Worm (Caenorhabditis elegans) whole organism, L1 larva: Measurements from ENCODE around the gene unc-39.

Experiments
- elt-3 ChIP-seq, 6 experiments: fragments of 150-350 bp in 1 of 6; sonication (generic microtip); optimal IDR thresholded peaks; 2 replicates each; lab custom pipeline; 2017 to 2018; ENCODE audit warnings: missing biosample characterization in 6 of 6, missing genetic modification characterization in 6 of 6, inconsistent platforms in 1 of 6
- fkh-10 ChIP-seq: sonication (generic microtip); optimal IDR thresholded peaks from 2 replicates; lab custom pipeline; 2017; ENCODE audit warnings: missing biosample characterization, missing genetic modification reagents, missing genetic modification characterization
- lsy-2 ChIP-seq, 2 experiments: fragments of 150-350 bp; optimal IDR thresholded peaks; 2 replicates each; lab custom pipeline; 2014; ENCODE audit warnings: missing biosample characterization in 2 of 2, missing genetic modification characterization in 2 of 2
- nhr-11 ChIP-seq: fragments of 150-350 bp; optimal IDR thresholded peaks from 2 replicates; lab custom pipeline; 2014; ENCODE audit warnings: missing biosample characterization, missing genetic modification characterization
- nhr-12 ChIP-seq: sonication (generic microtip); optimal IDR thresholded peaks from 2 replicates; lab custom pipeline; 2017; ENCODE audit warnings: missing biosample characterization, missing genetic modification characterization
- pag-3 ChIP-seq: sonication (generic microtip); optimal IDR thresholded peaks from 2 replicates; lab custom pipeline; 2017; ENCODE audit warnings: missing genetic modification characterization, mild to moderate bottlenecking, missing compliant biosample characterization, antibody characterized with exemption, borderline replicate concordance; ENCODE audit not compliant: insufficient read depth
- snu-23 ChIP-seq: sonication (generic microtip); optimal IDR thresholded peaks from 2 replicates; lab custom pipeline; 2016; ENCODE audit warnings: missing genetic modification characterization, missing compliant biosample characterization
- unc-86 ChIP-seq: sonication (generic microtip); optimal IDR thresholded peaks from 2 replicates; lab custom pipeline; 2016; ENCODE audit warnings: missing genetic modification characterization, missing compliant biosample characterization

- no peak for TF ChIP-seq pag-3
- TF ChIP-seq elt-3 (tag; optimal IDR thresholded peaks at IDR 0.05; lab: Kevin White, UChicago), result no peak
- no peak for TF ChIP-seq fkh-10 (GFP tag; lab: Kevin White, UChicago)
- no peak for TF ChIP-seq unc-86 (tag; lab: Kevin White, UChicago)
- no peak for TF ChIP-seq snu-23 (GFP tag; lab: Kevin White, UChicago)
- TF ChIP-seq nhr-12, result no peak
- no peak for TF ChIP-seq lsy-2 (tag; optimal IDR thresholded peaks at IDR 0.05; lab: Kevin White, UChicago)
- no peak for TF ChIP-seq nhr-11 (tag; lab: Kevin White, UChicago)
Measured at ce11 chrV:14396123-14396669, 23.3 kb downstream of the unc-39 start.
